Fruit fly (Drosophila melanogaster) whole organism: ENCODE results near the gene Psa.

Source experiments
- CG8478 ChIP-seq: fragments of >200 bp; optimal IDR thresholded peaks from 2 replicates; lab custom pipeline; 2018; ENCODE audit warnings: inconsistent platforms
- Dll ChIP-seq: fragments of >200 bp; optimal IDR thresholded peaks from 2 replicates; lab custom pipeline; 2017
- EcR ChIP-seq, 2 experiments: fragments of >200 bp; optimal IDR thresholded peaks; 2 replicates each; lab custom pipeline; 2017; ENCODE audit warnings: missing biosample characterization in 2 of 2, missing genetic modification characterization in 2 of 2, missing genetic modification reagents in 2 of 2
- pan ChIP-seq: fragments of >200 bp; optimal IDR thresholded peaks from 2 replicates; lab custom pipeline; 2017
- psq ChIP-seq: fragments of >200 bp; optimal IDR thresholded peaks from 2 replicates; lab custom pipeline; 2017
- usp ChIP-seq: fragments of >200 bp; optimal IDR thresholded peaks from 2 replicates; lab custom pipeline; 2017; ENCODE audit warnings: missing biosample characterization, missing genetic modification characterization, mixed read lengths

DNA sequence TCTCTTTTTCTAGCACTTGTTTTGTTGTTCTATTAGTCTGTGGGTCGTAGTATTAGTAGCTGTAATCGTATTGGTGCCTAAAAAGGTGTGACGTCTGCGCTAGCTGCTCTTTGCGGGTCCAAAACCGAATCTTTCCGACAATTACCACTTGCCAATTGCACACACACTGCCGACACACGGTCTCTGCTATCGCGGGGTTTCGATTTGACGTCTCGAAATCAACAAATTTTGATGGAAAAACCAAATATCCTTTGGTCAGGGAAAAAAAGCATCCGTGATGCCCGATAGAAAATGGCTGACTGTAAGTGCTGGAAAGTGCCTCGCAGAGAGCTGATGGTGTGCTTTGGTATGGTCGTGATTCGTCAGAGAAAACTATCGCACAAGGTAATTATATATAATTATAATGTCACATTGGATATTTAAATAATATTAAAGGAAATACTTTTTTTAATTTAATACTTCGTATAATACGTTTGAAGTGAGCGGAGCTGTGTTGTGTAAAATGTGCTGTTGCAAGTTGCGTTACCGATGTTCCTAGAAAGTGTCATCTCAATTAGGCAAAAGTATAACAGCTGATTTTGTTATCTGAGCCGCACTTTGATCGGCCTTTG lies 55.6 kb downstream of the Psa start, which contains the start of the genes Pex10 and CG12099:
- TF ChIP-seq pan (lab: Kevin White, UChicago) (no peak), psq (no peak), CG8478 (lab: Kevin White, UChicago) (no peak), EcR (GFP tag; optimal IDR thresholded peaks at IDR 0.05; lab: Kevin White, UChicago) (no peak), usp (GFP tag; lab: Kevin White, UChicago) (no peak), Dll (lab: Kevin White, UChicago) (no peak)
